Fruit fly (Drosophila melanogaster): Measurements from ENCODE around the gene Dref.

The Dref gene

dm6 chr2L:9947738-9948519 is 19.1 kb downstream of the Dref start (continued):
- TF ChIP-seq Hr3 (GFP tag; optimal IDR thresholded peaks at IDR 0.05), result no peak
- TF ChIP-seq Hmr (GFP tag; optimal IDR thresholded peaks at IDR 0.05), result no peak
- TF ChIP-seq Dek (tag; optimal IDR thresholded peaks at IDR 0.05), result no peak
- TF ChIP-seq Tbp (GFP tag; optimal IDR thresholded peaks at IDR 0.05), result no peak
- no peak for TF ChIP-seq CG13296 (GFP tag; optimal IDR thresholded peaks at IDR 0.05)
- no peak for TF ChIP-seq nerfin-1 (tag; optimal IDR thresholded peaks at IDR 0.05)
- no peak for TF ChIP-seq CG32772 (GFP tag; IDR thresholded peaks at IDR 0.05)
- TF ChIP-seq row (GFP tag; IDR thresholded peaks at IDR 0.05), result peak; percentile 60
- no peak for TF ChIP-seq usp (GFP tag; optimal IDR thresholded peaks at IDR 0.05)
- no peak for TF ChIP-seq CG13123 (GFP tag; optimal IDR thresholded peaks at IDR 0.05)
- TF ChIP-seq tio (GFP tag; optimal IDR thresholded peaks at IDR 0.05), result no peak
- peak; percentile 59 for TF ChIP-seq sug (tag; optimal IDR thresholded peaks at IDR 0.05)
- no peak for TF ChIP-seq CG2129 (GFP tag; IDR thresholded peaks at IDR 0.05; ENCODE audit: partially characterized antibody)
- no peak for TF ChIP-seq CG17829 (tag; optimal IDR thresholded peaks at IDR 0.05)
- TF ChIP-seq CrebB (tag; optimal IDR thresholded peaks at IDR 0.05), result no peak
- TF ChIP-seq CG17385 (GFP tag; optimal IDR thresholded peaks at IDR 0.05), result no peak
- no peak for TF ChIP-seq mam (GFP tag; optimal IDR thresholded peaks at IDR 0.05)
- TF ChIP-seq ems (GFP tag; optimal IDR thresholded peaks at IDR 0.05), result no peak
- TF ChIP-seq Mes4 (GFP tag; optimal IDR thresholded peaks at IDR 0.05), result no peak
- TF ChIP-seq CG10979 (tag; optimal IDR thresholded peaks at IDR 0.05), result no peak
- no peak for TF ChIP-seq vvl (GFP tag; IDR thresholded peaks at IDR 0.05)
- TF ChIP-seq chinmo (GFP tag; IDR thresholded peaks at IDR 0.05; ENCODE audit: partially characterized antibody), result peak; percentile 84; the same call in 3 of the 4 replicates
- TF ChIP-seq YL-1 (GFP tag; optimal IDR thresholded peaks at IDR 0.05), result no peak
- TF ChIP-seq CG11696 (GFP tag; IDR thresholded peaks at IDR 0.05), result no peak
- no peak for TF ChIP-seq MTF-1 (GFP tag; optimal IDR thresholded peaks at IDR 0.05; ENCODE audit: borderline replicate concordance)
- TF ChIP-seq grn (GFP tag; optimal IDR thresholded peaks at IDR 0.05), result peak; percentile 66
- no peak for TF ChIP-seq sc (optimal IDR thresholded peaks at IDR 0.05)
- TF ChIP-seq sc (GFP tag; optimal IDR thresholded peaks at IDR 0.05), result no peak
- TF ChIP-seq onecut (GFP tag; IDR thresholded peaks at IDR 0.05), result no peak
- TF ChIP-seq CG10543 (GFP tag; optimal IDR thresholded peaks at IDR 0.05), result peak; percentile 27
- TF ChIP-seq fd3F (GFP tag; optimal IDR thresholded peaks at IDR 0.05), result no peak
- no peak for TF ChIP-seq CG2120 (GFP tag; optimal IDR thresholded peaks at IDR 0.05)
- TF ChIP-seq CG8924 (tag; optimal IDR thresholded peaks at IDR 0.05), result no peak
- TF ChIP-seq CG2889 (GFP tag; IDR thresholded peaks at IDR 0.05), result no peak
- TF ChIP-seq CG17359 (tag; optimal IDR thresholded peaks at IDR 0.05), result no peak
- no peak for TF ChIP-seq Eip74EF (GFP tag; optimal IDR thresholded peaks at IDR 0.05)
- no peak for TF ChIP-seq Rx (GFP tag; IDR thresholded peaks at IDR 0.05)
- no peak for TF ChIP-seq CG11695 (GFP tag; IDR thresholded peaks at IDR 0.05)
- peak; percentile 5 for TF ChIP-seq gem (tag; optimal IDR thresholded peaks at IDR 0.05)
- TF ChIP-seq NFAT (GFP tag; IDR thresholded peaks at IDR 0.05), result no peak
- TF ChIP-seq ac (GFP tag; optimal IDR thresholded peaks at IDR 0.05), result no peak
- peak; percentile 86 for TF ChIP-seq Deaf1 (tag; optimal IDR thresholded peaks at IDR 0.05)
- TF ChIP-seq BtbVII (GFP tag; optimal IDR thresholded peaks at IDR 0.05), result no peak
- no peak for TF ChIP-seq Trl (optimal IDR thresholded peaks at IDR 0.05)
- TF ChIP-seq Trl (GFP tag; optimal IDR thresholded peaks at IDR 0.05), result no peak
- no peak for TF ChIP-seq ewg (GFP tag; optimal IDR thresholded peaks at IDR 0.05)
- peak; percentile 8 for TF ChIP-seq HmgZ (tag; optimal IDR thresholded peaks at IDR 0.05)
- TF ChIP-seq CG1024 (GFP tag; IDR thresholded peaks at IDR 0.05), result no peak
- no peak for TF ChIP-seq zf30C (GFP tag; optimal IDR thresholded peaks at IDR 0.05)
- no peak for TF ChIP-seq crc (GFP tag; optimal IDR thresholded peaks at IDR 0.05)
- TF ChIP-seq gro (GFP tag; optimal IDR thresholded peaks at IDR 0.05), result no peak

Data from whole organism, embryonic.